Fruit fly (Drosophila melanogaster) whole organism, larva: ENCODE results near the gene CG33170.
A peak's percentile ranks its signal among the peaks of the same experiment; 100 is the strongest.

ENCODE experiments used
- noc ChIP-seq: fragments of 200-800 bp; sonication (Bioruptor generic); optimal IDR thresholded peaks from 3 replicates; lab custom pipeline; 2019; ENCODE audit warnings: missing biosample characterization, mild to moderate bottlenecking, missing genetic modification characterization, moderate library complexity

Gene CG33170

dm6 chr3L:22880914-22881313, 16.5 kb downstream of the CG33170 start, which contains the start of gene slif:
slif (plus strand) TSS chr3L:22881045.
- TF ChIP-seq noc (tag; lab: Kevin White, UChicago) = no peak

- TF ChIP-seq noc (tag; lab: Kevin White, UChicago) = no peak
These were observed 19.2 kb downstream of the CG33170 start for dm6 chr3L:22883649-22884048.

DNA sequence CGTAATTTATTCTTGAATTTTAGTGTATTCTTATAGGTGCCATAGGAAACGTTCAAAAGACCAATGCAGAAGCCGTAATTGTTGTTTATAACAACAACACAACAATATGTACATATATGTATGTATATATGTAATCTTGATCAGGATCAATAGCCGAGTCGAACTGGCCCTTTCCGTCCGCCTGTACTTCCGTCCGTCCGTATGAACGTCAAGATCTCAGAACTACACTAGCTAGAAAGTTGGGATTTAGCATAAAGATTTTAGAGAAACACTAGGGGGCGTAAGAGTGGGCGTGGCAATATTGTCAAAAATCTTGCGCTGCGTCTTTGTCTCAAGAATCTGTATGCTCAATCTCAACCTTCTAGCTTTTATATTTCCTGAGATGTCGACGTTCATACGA, 20.1 kb downstream of the CG33170 start:
- no peak for TF ChIP-seq noc (tag; lab: Kevin White, UChicago)

dm6 chr3L:22885843-22886242, 21.4 kb downstream of the CG33170 start:
- TF ChIP-seq noc (tag; lab: Kevin White, UChicago) = peak; percentile 62

- TF ChIP-seq noc (tag; lab: Kevin White, UChicago) = no peak
These were observed 22.5 kb downstream of the CG33170 start for dm6 chr3L:22886939-22887338.

DNA sequence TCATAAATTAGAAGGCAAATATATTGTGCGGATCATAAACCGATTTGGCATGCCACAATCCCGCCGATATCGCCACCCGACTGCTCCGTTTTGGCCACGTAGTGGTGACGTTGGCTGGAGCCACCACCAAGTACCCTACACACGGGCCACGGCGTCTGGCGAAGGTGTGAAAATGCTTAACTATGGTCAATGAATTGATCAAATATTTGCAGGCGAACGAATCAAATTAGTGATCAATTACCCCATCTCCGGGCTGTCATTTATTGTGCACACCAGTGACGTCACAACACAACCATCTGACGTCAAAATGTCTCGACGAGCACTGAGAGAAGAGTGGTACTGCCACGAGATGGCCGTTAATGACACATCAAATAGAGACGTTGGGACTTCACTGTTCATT, 23.3 kb downstream of the CG33170 start:
- TF ChIP-seq noc (tag; lab: Kevin White, UChicago) = no peak

- no peak for TF ChIP-seq noc (tag; lab: Kevin White, UChicago)
These were observed 24.3 kb downstream of the CG33170 start for dm6 chr3L:22888591-22889258.

- TF ChIP-seq noc (tag; lab: Kevin White, UChicago) = no peak
These were observed 25.6 kb downstream of the CG33170 start for dm6 chr3L:22890024-22890423.

DNA sequence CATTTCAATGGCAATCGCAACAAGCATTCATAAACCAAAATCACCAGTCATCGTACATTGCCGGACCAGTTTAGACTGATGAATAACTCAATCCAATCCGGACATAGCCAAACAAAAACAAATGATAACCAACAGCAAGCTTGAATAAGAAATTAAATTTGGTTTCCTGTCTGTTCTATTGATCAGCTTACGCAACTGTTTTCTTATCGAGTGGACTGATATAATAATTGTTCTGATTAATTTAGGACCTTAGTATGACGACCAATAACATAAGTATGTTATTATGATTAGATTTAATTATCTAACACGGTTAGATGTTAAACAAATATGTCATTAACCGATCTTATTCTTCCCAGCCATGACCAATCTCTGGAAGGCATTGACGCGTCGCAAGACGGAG, 26.6 kb downstream of the CG33170 start:
- TF ChIP-seq noc (tag; lab: Kevin White, UChicago) = no peak

dm6 chr3L:22894689-22895283, 30.4 kb downstream of the CG33170 start:
- TF ChIP-seq noc (tag; lab: Kevin White, UChicago) = no peak

DNA sequence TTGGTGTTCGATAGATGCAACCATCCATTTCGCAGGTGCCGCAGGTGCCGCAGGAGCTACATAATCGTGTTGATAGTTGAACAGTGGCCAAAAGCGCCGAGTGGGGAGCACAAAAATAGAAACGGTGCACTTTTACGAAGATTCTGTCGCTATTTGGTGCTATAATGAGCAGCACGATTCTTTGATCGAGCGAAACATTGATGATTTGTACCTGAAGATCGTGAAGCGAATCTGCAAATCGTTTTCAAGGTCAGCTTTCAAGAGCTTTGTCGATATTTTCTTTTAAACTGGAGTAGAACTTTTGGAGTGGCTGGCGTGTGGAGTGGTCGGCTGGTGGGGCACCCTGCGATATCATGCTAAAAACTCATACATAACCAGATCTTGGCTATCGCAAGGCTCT, 34.0 kb downstream of the CG33170 start, which contains the start of gene CG11131:
TSS of gene CG11131 (plus strand) at position 301 of the 400 bp plus-strand sequence.
- TF ChIP-seq noc (tag; lab: Kevin White, UChicago) = no peak

dm6 chr3L:22901612-22902011, 37.2 kb downstream of the CG33170 start, which contains the start of gene BoYb:
BoYb (plus strand) TSS chr3L:22901912.
- no peak for TF ChIP-seq noc (tag; lab: Kevin White, UChicago)

dm6 chr3L:22909325-22909904, 45.0 kb downstream of the CG33170 start:
- no peak for TF ChIP-seq noc (tag; lab: Kevin White, UChicago)

- TF ChIP-seq noc (tag; lab: Kevin White, UChicago) = no peak
These were observed 45.6 kb downstream of the CG33170 start, which contains the start of gene CG12768 for dm6 chr3L:22909914-22910541. CG12768 (plus strand) TSS chr3L:22910491.
